Worm (Caenorhabditis elegans) whole organism, L3 larva: Measurements from ENCODE around the gene Y57G11C.31.

Source experiments
- ceh-82 ChIP-seq: fragments of 150-350 bp; optimal IDR thresholded peaks from 2 replicates; lab custom pipeline; 2014; ENCODE audit warnings: missing biosample characterization, missing genetic modification characterization
- elt-2 ChIP-seq: sonication (generic microtip); optimal IDR thresholded peaks from 2 replicates; lab custom pipeline; 2016; ENCODE audit warnings: missing genetic modification reagents, mild to moderate bottlenecking, missing genetic modification characterization, missing compliant biosample characterization
- elt-3 ChIP-seq, 3 experiments: fragments of 150-350 bp in 1 of 3; sonication (generic microtip) in 2 of 3; optimal IDR thresholded peaks; 2 replicates in 2 of 3; 4 replicates in 1 of 3; lab custom pipeline; 2014 to 2017; ENCODE audit warnings: missing biosample characterization in 3 of 3, missing genetic modification characterization in 3 of 3
- fkh-10 ChIP-seq: sonication (generic microtip); optimal IDR thresholded peaks from 2 replicates; lab custom pipeline; 2017; ENCODE audit warnings: missing biosample characterization, missing genetic modification reagents, missing genetic modification characterization
- lin-15B ChIP-seq: fragments of 150-350 bp; optimal IDR thresholded peaks from 2 replicates; lab custom pipeline; 2014; ENCODE audit warnings: missing biosample characterization, missing genetic modification characterization
- nhr-11 ChIP-seq: fragments of 150-350 bp; optimal IDR thresholded peaks from 2 replicates; lab custom pipeline; 2014; ENCODE audit warnings: missing biosample characterization, missing genetic modification characterization
- nhr-25 ChIP-seq: sonication (generic microtip); optimal IDR thresholded peaks from 2 replicates; lab custom pipeline; 2017; ENCODE audit warnings: missing biosample characterization, missing genetic modification characterization
- nhr-28 ChIP-seq: fragments of 150-350 bp; optimal IDR thresholded peaks from 2 replicates; lab custom pipeline; 2014; ENCODE audit warnings: missing biosample characterization, missing genetic modification characterization
- nhr-77 ChIP-seq: fragments of 150-350 bp; optimal IDR thresholded peaks from 2 replicates; lab custom pipeline; 2014; ENCODE audit warnings: missing biosample characterization, missing genetic modification characterization
- pha-4 ChIP-seq: fragments of 150-350 bp; optimal IDR thresholded peaks from 2 replicates; lab custom pipeline; 2014; ENCODE audit warnings: missing biosample characterization, missing genetic modification reagents, missing genetic modification characterization
- skn-1 ChIP-seq: fragments of 150-350 bp; optimal IDR thresholded peaks from 2 replicates; lab custom pipeline; 2014; ENCODE audit warnings: missing biosample characterization, missing genetic modification characterization
- unc-62 ChIP-seq: fragments of 150-350 bp; sonication (generic microtip); optimal IDR thresholded peaks from 4 replicates; lab custom pipeline; 2014; ENCODE audit warnings: missing biosample characterization, missing genetic modification reagents, missing genetic modification characterization
- ztf-11 ChIP-seq: fragments of 150-350 bp; optimal IDR thresholded peaks from 2 replicates; lab custom pipeline; 2014; ENCODE audit warnings: missing biosample characterization, missing genetic modification characterization

ce11 chrIV:14687716-14688115 is 10.5 kb downstream of the Y57G11C.31 start:
- no peak for TF ChIP-seq elt-2 (tag; lab: Kevin White, UChicago)
- no peak for TF ChIP-seq ceh-82 (tag; lab: Kevin White, UChicago)
- TF ChIP-seq nhr-28 (tag; lab: Kevin White, UChicago) = no peak
- no peak for TF ChIP-seq skn-1 (tag; lab: Kevin White, UChicago)
- no peak for TF ChIP-seq elt-3 (tag; optimal IDR thresholded peaks at IDR 0.05; lab: Kevin White, UChicago)
- no peak for TF ChIP-seq nhr-11 (tag; lab: Kevin White, UChicago)
- TF ChIP-seq unc-62 (GFP tag; lab: Kevin White, UChicago) = no peak
- TF ChIP-seq nhr-77 = no peak
- TF ChIP-seq fkh-10 (GFP tag; lab: Kevin White, UChicago) = no peak
- TF ChIP-seq ztf-11 (tag; lab: Kevin White, UChicago) = no peak
- TF ChIP-seq lin-15B = no peak
- no peak for TF ChIP-seq pha-4 (tag; lab: Kevin White, UChicago)
- TF ChIP-seq nhr-25 (tag; lab: Kevin White, UChicago) = no peak
